Fruit fly (Drosophila melanogaster): ENCODE data around the gene Hsp22.

Gene Hsp22

DNA sequence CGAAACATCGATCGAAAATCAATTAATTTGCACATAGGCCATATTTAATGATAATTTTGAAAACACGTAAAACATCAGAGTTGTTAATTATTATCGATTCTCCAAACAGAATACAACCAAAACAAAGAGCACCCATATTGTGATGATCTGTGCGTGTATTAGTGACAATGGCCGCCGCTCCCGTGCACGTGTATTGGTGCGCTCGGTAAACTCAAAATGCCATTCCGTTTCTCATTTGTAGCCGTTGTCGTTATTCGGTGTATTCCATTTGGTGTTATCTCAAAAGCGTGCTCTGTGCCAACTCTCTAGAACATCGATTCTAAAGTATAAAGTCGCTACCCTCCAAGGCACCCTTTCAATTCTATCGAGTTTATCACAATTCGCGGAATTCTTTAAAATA, 31.9 kb upstream of the Hsp22 start:
- TF ChIP-seq svp (GFP tag): peak; percentile 21
- peak; percentile 34 for TF ChIP-seq fkh (GFP tag; optimal IDR thresholded peaks at IDR 0.05)
- peak; percentile 22 for TF ChIP-seq Sox14 (GFP tag; optimal IDR thresholded peaks at IDR 0.05)
- no peak for TF ChIP-seq CG32006 (GFP tag; optimal IDR thresholded peaks at IDR 0.05)
- no peak for TF ChIP-seq Sox102F (GFP tag; optimal IDR thresholded peaks at IDR 0.05)
- TF ChIP-seq Blimp-1 (GFP tag; optimal IDR thresholded peaks at IDR 0.05): no peak

DNA sequence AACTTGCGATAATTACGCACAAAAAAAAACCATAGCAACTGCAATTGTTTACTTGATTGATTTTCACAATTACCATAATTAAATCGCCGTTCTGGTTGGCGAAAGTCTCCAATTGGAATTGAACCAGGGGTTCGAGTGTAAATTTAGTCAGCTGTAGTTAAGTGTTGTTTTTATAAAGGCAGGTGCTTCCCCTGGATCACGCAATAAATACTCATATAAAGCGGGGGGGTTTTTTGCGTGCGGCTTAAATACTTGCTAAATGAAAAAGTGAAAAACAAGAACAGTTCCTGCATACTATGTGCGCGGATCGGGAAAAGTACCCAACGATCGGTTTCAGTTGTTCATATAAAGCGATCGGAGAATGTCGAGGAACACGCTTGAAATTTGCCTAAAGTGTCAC, 28.8 kb upstream of the Hsp22 start:
- TF ChIP-seq dsx (GFP tag; optimal IDR thresholded peaks at IDR 0.05; ENCODE audit: poor library complexity, severe bottlenecking): no peak
- no peak for TF ChIP-seq CG4318 (GFP tag; optimal IDR thresholded peaks at IDR 0.05)
- no peak for TF ChIP-seq Hr39 (GFP tag; optimal IDR thresholded peaks at IDR 0.05)
- no peak for TF ChIP-seq Met (GFP tag; optimal IDR thresholded peaks at IDR 0.05)

DNA sequence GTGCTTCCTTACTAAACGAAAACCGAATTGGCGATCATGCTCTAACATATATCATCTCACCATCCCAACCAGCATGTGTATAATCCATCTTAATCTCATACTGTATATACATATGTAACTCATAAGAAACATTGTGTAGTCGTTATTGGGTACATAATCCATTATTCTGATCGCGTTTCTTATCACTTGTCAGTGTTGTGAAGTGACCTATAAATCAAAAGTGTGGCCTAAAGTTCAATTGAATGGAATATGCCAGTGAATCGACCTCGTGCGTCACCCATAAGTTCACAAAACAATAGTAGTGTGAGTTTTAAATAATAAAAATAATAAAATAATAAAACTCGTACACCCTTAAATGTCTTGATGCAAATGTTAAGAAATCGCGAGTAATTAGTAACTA, 27.6 kb upstream of the Hsp22 start:
- TF ChIP-seq CG15336 (GFP tag; IDR thresholded peaks at IDR 0.05): no peak
- TF ChIP-seq svp (GFP tag): peak; percentile 69

DNA sequence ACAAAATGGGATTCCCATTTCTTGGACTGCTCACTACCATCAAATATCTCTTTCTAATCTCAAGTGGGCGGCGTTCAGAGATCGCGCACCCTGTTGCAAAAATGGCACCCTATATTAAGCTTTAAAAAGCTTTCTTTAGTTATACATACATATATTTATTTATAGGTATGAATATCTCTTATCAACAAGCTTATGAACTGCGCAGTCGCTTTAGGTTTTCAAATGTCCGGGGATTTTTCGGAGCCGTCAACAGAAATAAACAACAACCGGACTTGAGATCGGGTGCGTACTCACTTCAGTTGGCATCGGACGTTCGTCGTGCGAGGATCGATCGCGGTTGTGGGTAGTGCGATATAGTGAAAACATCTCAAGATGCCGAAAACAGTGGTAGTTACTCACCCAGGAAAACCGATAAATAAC, 23.4 kb upstream of the Hsp22 start, which contains the start of gene PGRP-LF:
TSS of gene PGRP-LF (plus strand) at position 296 of the 420 bp plus-strand sequence.
- TF ChIP-seq CG16779 (tag; optimal IDR thresholded peaks at IDR 0.05) (peak; percentile 58), Met (GFP tag; optimal IDR thresholded peaks at IDR 0.05) (peak; percentile 20), vri (GFP tag; optimal IDR thresholded peaks at IDR 0.05) (peak; percentile 32), CG10669 (GFP tag; optimal IDR thresholded peaks at IDR 0.05) (no peak), CG11294 (GFP tag; IDR thresholded peaks at IDR 0.05) (no peak), CG4318 (GFP tag; optimal IDR thresholded peaks at IDR 0.05) (no peak), CG6792 (GFP tag; optimal IDR thresholded peaks at IDR 0.05) (no peak), Gug (GFP tag; IDR thresholded peaks at IDR 0.05) (no peak), CG11902 (GFP tag; optimal IDR thresholded peaks at IDR 0.05) (no peak), Eip78C (GFP tag) (peak; percentile 77), svp (GFP tag) (peak; percentile 79), esn (GFP tag; optimal IDR thresholded peaks at IDR 0.05) (peak; percentile 37), dac (GFP tag; optimal IDR thresholded peaks at IDR 0.05) (no peak), Hr38 (GFP tag; optimal IDR thresholded peaks at IDR 0.05) (no peak), Sox14 (GFP tag; optimal IDR thresholded peaks at IDR 0.05) (no peak), CG6276 (GFP tag; optimal IDR thresholded peaks at IDR 0.05) (no peak), fd85E (GFP tag; optimal IDR thresholded peaks at IDR 0.05) (no peak), CG31627 (GFP tag; optimal IDR thresholded peaks at IDR 0.05) (peak; percentile 9), pdm3 (GFP tag; optimal IDR thresholded peaks at IDR 0.05) (no peak), Ets96B (tag; optimal IDR thresholded peaks at IDR 0.05) (no peak), fkh (GFP tag; optimal IDR thresholded peaks at IDR 0.05) (peak; percentile 80), topi (GFP tag; optimal IDR thresholded peaks at IDR 0.05) (peak; percentile 22), Lpt (GFP tag; optimal IDR thresholded peaks at IDR 0.05) (no peak), fd59A (GFP tag; optimal IDR thresholded peaks at IDR 0.05) (no peak), Smox (GFP tag; optimal IDR thresholded peaks at IDR 0.05) (no peak), CG11762 (GFP tag; optimal IDR thresholded peaks at IDR 0.05; ENCODE audit: insufficient read depth) (no peak), CG1621 (tag; optimal IDR thresholded peaks at IDR 0.05) (peak; percentile 46), CG8119 (GFP tag; IDR thresholded peaks at IDR 0.05) (no peak), acj6 (GFP tag; optimal IDR thresholded peaks at IDR 0.05) (no peak), lz (GFP tag; optimal IDR thresholded peaks at IDR 0.05) (no peak), CG34406 (GFP tag; optimal IDR thresholded peaks at IDR 0.05) (peak; percentile 14), Hr4 (GFP tag; optimal IDR thresholded peaks at IDR 0.05) (peak; percentile 37), salr (GFP tag; optimal IDR thresholded peaks at IDR 0.05) (no peak), CG3919 (GFP tag; optimal IDR thresholded peaks at IDR 0.05) (no peak), OdsH (GFP tag; optimal IDR thresholded peaks at IDR 0.05) (peak; percentile 38), CG6163 (GFP tag; IDR thresholded peaks at IDR 0.05) (no peak), Eip75B (GFP tag; optimal IDR thresholded peaks at IDR 0.05) (peak; percentile 7), dsx (GFP tag; optimal IDR thresholded peaks at IDR 0.05; ENCODE audit: poor library complexity, severe bottlenecking) (no peak), CG8319 (GFP tag; optimal IDR thresholded peaks at IDR 0.05) (no peak), achi (GFP tag; optimal IDR thresholded peaks at IDR 0.05) (peak; percentile 28), CG6808 (GFP tag; optimal IDR thresholded peaks at IDR 0.05) (no peak)
